Fruit fly (Drosophila melanogaster) S2 (cell line): ENCODE data around the gene CAH3.

Experiments
- CG8478 ChIP-seq: fragments of >200 bp; optimal IDR thresholded peaks from 2 replicates; lab custom pipeline; 2018
- CTCF ChIP-seq, 2 experiments: fragments of >200 bp; optimal IDR thresholded peaks; 2 replicates each; lab custom pipeline; 2018

- TF ChIP-seq CTCF (optimal IDR thresholded peaks at IDR 0.05; lab: Kevin White, UChicago) (no peak), CG8478 (no peak)
Observed at dm6 chrX:8637013-8637412, 44.0 kb upstream of the CAH3 start.
